Worm (Caenorhabditis elegans) whole organism, young adult: ENCODE measurements around the gene ctl-2.

Experiments used
- B0019.2 ChIP-seq: fragments of 200-800 bp; sonication (Bioruptor generic); conservative IDR thresholded peaks from 2 replicates; pipeline ENCODE4 v1.3.6; 2022; ENCODE audit warnings: missing genetic modification reagents, missing genetic modification characterization, missing compliant biosample characterization
- B0261.1 ChIP-seq: sonication (generic microtip); optimal IDR thresholded peaks from 2 replicates; lab custom pipeline; 2016; ENCODE audit warnings: mild to moderate bottlenecking, missing genetic modification characterization, moderate library complexity, missing compliant biosample characterization
- B0336.3 ChIP-seq: fragments of 200-800 bp; sonication (Bioruptor generic); IDR thresholded peaks from 2 replicates; pipeline ENCODE4 v1.3.6; 2022; ENCODE audit warnings: missing genetic modification characterization, missing compliant biosample characterization
- F23B12.7 ChIP-seq: sonication (generic microtip); optimal IDR thresholded peaks from 2 replicates; lab custom pipeline; 2017; ENCODE audit warnings: missing genetic modification characterization, mild to moderate bottlenecking, missing compliant biosample characterization, antibody characterized with exemption, moderate library complexity; ENCODE audit not compliant: insufficient read depth
- F52B5.7 ChIP-seq: sonication (generic microtip); optimal IDR thresholded peaks from 2 replicates; lab custom pipeline; 2016; ENCODE audit warnings: mild to moderate bottlenecking, missing genetic modification characterization, missing compliant biosample characterization
- F55B11.4 ChIP-seq: sonication (generic microtip); optimal IDR thresholded peaks from 2 replicates; lab custom pipeline; 2016; ENCODE audit warnings: missing compliant biosample characterization, missing genetic modification characterization, borderline replicate concordance; ENCODE audit not compliant: insufficient read depth
- F57A8.1 ChIP-seq: fragments of 200-800 bp; sonication (Bioruptor generic); optimal IDR thresholded peaks from 2 replicates; lab custom pipeline; 2018; ENCODE audit warnings: mild to moderate bottlenecking, missing genetic modification characterization, moderate library complexity, missing compliant biosample characterization
- K11D2.4 ChIP-seq: fragments of 200-800 bp; sonication (Bioruptor generic); IDR thresholded peaks from 2 replicates; pipeline ENCODE4 v1.3.6; 2022; ENCODE audit warnings: missing genetic modification reagents, missing genetic modification characterization, missing compliant biosample characterization
- Y53F4B.3 ChIP-seq: fragments of 200-800 bp; sonication (Bioruptor generic); IDR thresholded peaks from 2 replicates; pipeline ENCODE4 v1.3.6; 2022; ENCODE audit warnings: missing genetic modification reagents, missing genetic modification characterization, missing compliant biosample characterization
- Y53G8AR.9 ChIP-seq: fragments of 200-800 bp; sonication (Bioruptor generic); conservative IDR thresholded peaks from 2 replicates; pipeline ENCODE4 v1.3.6; 2022; ENCODE audit warnings: missing genetic modification reagents, missing genetic modification characterization, missing compliant biosample characterization
- Y56A3A.18 ChIP-seq: fragments of 200-800 bp; sonication (Bioruptor generic); IDR thresholded peaks from 2 replicates; pipeline ENCODE4 v1.3.6; 2022; ENCODE audit warnings: missing genetic modification reagents, missing genetic modification characterization, missing compliant biosample characterization
- Y79H2A.3 ChIP-seq: fragments of 200-800 bp; sonication (Bioruptor generic); conservative IDR thresholded peaks from 2 replicates; pipeline ENCODE4 v1.3.6; 2022; ENCODE audit warnings: missing genetic modification reagents, missing genetic modification characterization, missing compliant biosample characterization
- aptf-3 ChIP-seq: fragments of 200-800 bp; sonication (Bioruptor generic); IDR thresholded peaks from 2 replicates; pipeline ENCODE4 v1.3.6; 2022; ENCODE audit warnings: missing genetic modification characterization, missing compliant biosample characterization
- atf-7 ChIP-seq: sonication (generic microtip); optimal IDR thresholded peaks from 2 replicates; lab custom pipeline; 2017; ENCODE audit warnings: mild to moderate bottlenecking, missing genetic modification characterization, missing compliant biosample characterization
- cebp-2 ChIP-seq: fragments of 200-800 bp; sonication (Bioruptor generic); IDR thresholded peaks from 2 replicates; pipeline ENCODE4 v1.3.6; 2022; ENCODE audit warnings: missing genetic modification characterization, missing compliant biosample characterization
- ceh-27 ChIP-seq: fragments of 200-800 bp; sonication (Bioruptor generic); optimal IDR thresholded peaks from 2 replicates; lab custom pipeline; 2018; ENCODE audit warnings: mild to moderate bottlenecking, missing genetic modification characterization, moderate library complexity, missing compliant biosample characterization
- ceh-40 ChIP-seq: fragments of 200-800 bp; sonication (Bioruptor generic); IDR thresholded peaks from 2 replicates; pipeline ENCODE4 v1.3.6; 2022; ENCODE audit warnings: missing genetic modification characterization, missing compliant biosample characterization
- chd-7 ChIP-seq: sonication (generic microtip); optimal IDR thresholded peaks from 2 replicates; lab custom pipeline; 2016; ENCODE audit warnings: mild to moderate bottlenecking, missing genetic modification characterization, moderate library complexity, missing compliant biosample characterization
- dpff-1 ChIP-seq: sonication (generic microtip); optimal IDR thresholded peaks from 2 replicates; lab custom pipeline; 2017; ENCODE audit warnings: mild to moderate bottlenecking, missing genetic modification characterization, missing compliant biosample characterization
- egrh-3 ChIP-seq: fragments of 200-800 bp; sonication (Bioruptor generic); IDR thresholded peaks from 2 replicates; pipeline ENCODE4 v1.3.6; 2022; ENCODE audit warnings: missing genetic modification reagents, missing genetic modification characterization, missing compliant biosample characterization
- ekl-4 ChIP-seq: fragments of 200-800 bp; sonication (Bioruptor generic); IDR thresholded peaks from 2 replicates; pipeline ENCODE4 v1.3.6; 2022; ENCODE audit warnings: missing genetic modification reagents, missing genetic modification characterization, missing compliant biosample characterization
- gei-17 ChIP-seq: fragments of 200-800 bp; sonication (Bioruptor generic); optimal IDR thresholded peaks from 2 replicates; lab custom pipeline; 2018; ENCODE audit warnings: mild to moderate bottlenecking, missing genetic modification characterization, missing compliant biosample characterization
- hmg-1.2 ChIP-seq: fragments of 200-800 bp; sonication (Bioruptor generic); IDR thresholded peaks from 2 replicates; pipeline ENCODE4 v1.3.6; 2022; ENCODE audit warnings: missing genetic modification reagents, missing genetic modification characterization, missing compliant biosample characterization
- lag-1 ChIP-seq: fragments of 200-800 bp; sonication (Bioruptor generic); IDR thresholded peaks from 2 replicates; pipeline ENCODE4 v1.3.6; 2022; ENCODE audit warnings: missing genetic modification reagents, missing genetic modification characterization, missing compliant biosample characterization
- lin-35 ChIP-seq, 3 experiments: fragments of 150-350 bp in 2 of 3; sonication (generic microtip) in 1 of 3; optimal IDR thresholded peaks; 2 replicates each; lab custom pipeline; 2014 to 2018; ENCODE audit warnings: missing biosample characterization in 3 of 3, missing genetic modification characterization in 3 of 3, missing genetic modification reagents in 3 of 3
- lin-40 ChIP-seq: sonication (generic microtip); optimal IDR thresholded peaks from 2 replicates; lab custom pipeline; 2016; ENCODE audit warnings: missing genetic modification characterization, mild to moderate bottlenecking, missing compliant biosample characterization, missing genotype, missing genetic modification reagents
- lin-54 ChIP-seq: fragments of 200-800 bp; sonication (Bioruptor generic); optimal IDR thresholded peaks from 2 replicates; lab custom pipeline; 2018; ENCODE audit warnings: mild to moderate bottlenecking, missing genetic modification characterization, missing compliant biosample characterization
- lir-1 ChIP-seq: fragments of 200-800 bp; sonication (Bioruptor generic); conservative IDR thresholded peaks from 2 replicates; pipeline ENCODE4 v1.3.6; 2022; ENCODE audit warnings: missing genetic modification reagents, missing genetic modification characterization, missing compliant biosample characterization
- madf-6 ChIP-seq: fragments of 200-800 bp; sonication (Bioruptor generic); IDR thresholded peaks from 2 replicates; pipeline ENCODE4 v1.3.6; 2022; ENCODE audit warnings: missing genetic modification reagents, missing genetic modification characterization, missing compliant biosample characterization
- mes-4 ChIP-seq: sonication (generic microtip); optimal IDR thresholded peaks from 2 replicates; lab custom pipeline; 2016; ENCODE audit warnings: missing genotype, missing genetic modification characterization, missing compliant biosample characterization
- nfya-1 ChIP-seq: sonication (generic microtip); optimal IDR thresholded peaks from 2 replicates; lab custom pipeline; 2017; ENCODE audit warnings: antibody characterized with exemption, missing compliant biosample characterization, missing genetic modification characterization, borderline replicate concordance; ENCODE audit not compliant: insufficient read depth
- nfyb-1 ChIP-seq: fragments of 200-800 bp; sonication (Bioruptor generic); IDR thresholded peaks from 2 replicates; pipeline ENCODE4 v1.3.6; 2022; ENCODE audit warnings: missing genetic modification reagents, missing genetic modification characterization, missing compliant biosample characterization
- nhr-179 ChIP-seq: sonication (generic microtip); optimal IDR thresholded peaks from 2 replicates; lab custom pipeline; 2016; ENCODE audit warnings: mild to moderate bottlenecking, missing genetic modification characterization, missing compliant biosample characterization
- nhr-27 ChIP-seq: fragments of 200-800 bp; sonication (Bioruptor generic); optimal IDR thresholded peaks from 2 replicates; lab custom pipeline; 2018; ENCODE audit warnings: mild to moderate bottlenecking, missing genetic modification characterization, moderate library complexity, missing compliant biosample characterization
- pha-4 ChIP-seq: fragments of 150-350 bp; sonication (generic microtip); optimal IDR thresholded peaks from 2 replicates; lab custom pipeline; 2014; ENCODE audit warnings: missing biosample characterization, missing genetic modification reagents, missing genetic modification characterization
- rcor-1 ChIP-seq: fragments of 200-800 bp; sonication (Bioruptor generic); IDR thresholded peaks from 2 replicates; pipeline ENCODE4 v1.3.6; 2022; ENCODE audit warnings: missing genetic modification reagents, missing genetic modification characterization, missing compliant biosample characterization
- sea-2 ChIP-seq: fragments of 200-800 bp; sonication (Bioruptor generic); IDR thresholded peaks from 2 replicates; pipeline ENCODE4 v1.3.6; 2022; ENCODE audit warnings: missing genetic modification characterization, missing compliant biosample characterization
- snpc-1.3 ChIP-seq: sonication (generic microtip); optimal IDR thresholded peaks from 2 replicates; lab custom pipeline; 2017; ENCODE audit warnings: missing genetic modification characterization, mild to moderate bottlenecking, missing compliant biosample characterization, antibody characterized with exemption, moderate library complexity, missing genotype, missing genetic modification reagents; ENCODE audit not compliant: insufficient read depth
- snpc-3.4 ChIP-seq: sonication (generic microtip); optimal IDR thresholded peaks from 2 replicates; lab custom pipeline; 2017; ENCODE audit warnings: missing genetic modification characterization, mild to moderate bottlenecking, missing compliant biosample characterization, antibody characterized with exemption, moderate library complexity, missing genotype, missing genetic modification reagents
- tbp1 ChIP-seq: fragments of 200-800 bp; sonication (Bioruptor generic); optimal IDR thresholded peaks from 2 replicates; lab custom pipeline; 2018; ENCODE audit warnings: mild to moderate bottlenecking, missing genetic modification characterization, missing compliant biosample characterization
- unc-130 ChIP-seq: sonication (generic microtip); optimal IDR thresholded peaks from 2 replicates; lab custom pipeline; 2016; ENCODE audit warnings: missing genetic modification reagents, missing genetic modification characterization, missing compliant biosample characterization
- unc-62 ChIP-seq: fragments of 150-350 bp; optimal IDR thresholded peaks from 2 replicates; lab custom pipeline; 2014; ENCODE audit warnings: missing biosample characterization, missing genetic modification reagents, missing genetic modification characterization
- zfh-2 ChIP-seq: fragments of 200-800 bp; sonication (Bioruptor generic); conservative IDR thresholded peaks from 2 replicates; pipeline ENCODE4 v1.3.6; 2022; ENCODE audit warnings: missing genetic modification reagents, missing genetic modification characterization, missing compliant biosample characterization
- ztf-18 ChIP-seq: sonication (generic microtip); optimal IDR thresholded peaks from 2 replicates; lab custom pipeline; 2016; ENCODE audit warnings: missing genotype, mild to moderate bottlenecking, missing genetic modification characterization, missing compliant biosample characterization
- ztf-3 ChIP-seq: fragments of 200-800 bp; sonication (Bioruptor generic); optimal IDR thresholded peaks from 2 replicates; lab custom pipeline; 2018; ENCODE audit warnings: mild to moderate bottlenecking, missing genetic modification characterization, missing compliant biosample characterization
- ztf-6 ChIP-seq: fragments of 200-800 bp; sonication (Bioruptor generic); IDR thresholded peaks from 2 replicates; pipeline ENCODE4 v1.3.6; 2022; ENCODE audit warnings: missing genetic modification reagents, missing genetic modification characterization, missing compliant biosample characterization

ctl-2 gene

DNA sequence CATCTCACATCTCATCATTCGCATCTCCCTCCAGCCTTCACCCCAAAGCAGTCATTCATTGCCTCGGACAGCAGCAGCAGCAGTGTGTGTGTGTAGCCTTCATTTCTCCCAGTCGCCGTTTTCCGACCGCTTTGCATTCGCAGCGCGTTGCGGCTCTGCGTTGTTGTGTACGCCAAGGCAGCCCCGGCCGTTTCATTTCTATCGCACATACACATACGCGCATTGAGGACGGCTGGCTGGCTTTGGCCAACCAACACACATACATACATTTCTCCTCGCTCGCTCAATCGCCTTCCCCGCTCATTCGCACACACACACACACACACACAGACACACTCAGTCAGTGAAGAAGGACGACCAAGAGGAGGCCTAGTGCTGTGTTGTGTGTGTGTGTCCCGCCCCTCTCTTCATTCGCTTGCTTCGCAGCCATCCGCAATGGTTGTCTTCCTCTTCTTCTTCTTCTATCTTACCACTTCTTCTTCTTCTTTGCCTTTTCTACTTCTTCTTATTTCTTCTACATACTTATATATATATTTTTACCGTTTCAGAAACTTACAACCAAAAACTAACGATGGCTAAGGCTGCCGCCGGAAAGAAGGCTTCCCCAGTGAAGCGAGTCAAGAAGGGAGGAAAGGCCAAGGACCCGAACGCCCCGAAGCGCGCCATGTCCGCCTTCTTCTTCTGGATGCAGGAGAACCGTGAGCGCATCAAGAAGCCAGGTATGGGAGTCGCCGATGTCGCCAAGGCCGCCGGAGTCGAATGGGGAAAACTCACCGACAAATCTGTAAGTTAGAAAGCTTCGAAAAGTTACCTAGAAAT is 51.5 kb downstream of the ctl-2 start, which contains the start of gene hmg-1.1 (continued):
- peak; percentile 49 for TF ChIP-seq gei-17 (GFP tag; lab: Kevin White, UChicago)
- TF ChIP-seq B0336.3 (GFP tag; lab: Robert Waterston, UW), result peak; percentile 57
- TF ChIP-seq snpc-1.3, result no peak
- peak; percentile 65 for TF ChIP-seq lin-40 (tag; lab: Kevin White, UChicago)
- TF ChIP-seq nhr-27, result no peak
- no peak for TF ChIP-seq B0019.2
- no peak for TF ChIP-seq nfya-1 (tag; lab: Kevin White, UChicago)
- no peak for TF ChIP-seq unc-130
- peak; percentile 19; the same call in 1 of the 2 replicates for TF ChIP-seq K11D2.4 (GFP tag; lab: Robert Waterston, UW)
- TF ChIP-seq madf-6 (GFP tag; lab: Robert Waterston, UW), result no peak
- no peak; the same call in 1 of the 2 replicates for TF ChIP-seq lir-1 (GFP tag; lab: Robert Waterston, UW)
- TF ChIP-seq B0261.1 (tag; lab: Kevin White, UChicago), result no peak
- no peak for TF ChIP-seq ztf-3 (GFP tag; lab: Kevin White, UChicago)
- 0 out of 2 replicates have a peak, but pooled peaks have one; percentile 49 for TF ChIP-seq ceh-40
- TF ChIP-seq sea-2 (GFP tag; lab: Robert Waterston, UW), result no peak
- no peak for TF ChIP-seq pha-4 (tag; lab: Kevin White, UChicago)
- TF ChIP-seq F57A8.1 (GFP tag; lab: Kevin White, UChicago), result no peak
- no peak for TF ChIP-seq F55B11.4 (tag; lab: Kevin White, UChicago)
- no peak for TF ChIP-seq unc-62 (GFP tag; lab: Kevin White, UChicago)
- TF ChIP-seq tbp1 (GFP tag; lab: Kevin White, UChicago), result peak; percentile 55
- TF ChIP-seq aptf-3 (GFP tag; lab: Robert Waterston, UW), result no peak
- peak; percentile 57; the same call in 1 of the 2 replicates for TF ChIP-seq hmg-1.2 (GFP tag; lab: Robert Waterston, UW)
- TF ChIP-seq Y53F4B.3 (GFP tag; lab: Robert Waterston, UW), result no peak
- TF ChIP-seq Y53G8AR.9 (GFP tag; lab: Robert Waterston, UW), result no peak; the same call in 1 of the 2 replicates
- peak in 1 of 3 experiments; percentile 75 for TF ChIP-seq lin-35 (GFP tag; optimal IDR thresholded peaks at IDR 0.05; lab: Kevin White, UChicago)
- TF ChIP-seq cebp-2, result peak; percentile 83; the same call in 1 of the 2 replicates
- no peak for TF ChIP-seq snpc-3.4
- TF ChIP-seq nhr-179 (tag; lab: Kevin White, UChicago), result no peak
- no peak for TF ChIP-seq mes-4 (tag; lab: Kevin White, UChicago)
- TF ChIP-seq ceh-27 (GFP tag; lab: Kevin White, UChicago), result peak; percentile 87
- no peak for TF ChIP-seq F23B12.7
- TF ChIP-seq lin-54 (GFP tag; lab: Kevin White, UChicago), result peak; percentile 75
- TF ChIP-seq nfyb-1 (GFP tag; lab: Robert Waterston, UW), result no peak; the same call in 1 of the 2 replicates
- no peak for TF ChIP-seq Y56A3A.18 (GFP tag; lab: Robert Waterston, UW)
- peak; percentile 82 for TF ChIP-seq ztf-18 (tag; lab: Kevin White, UChicago)
- peak; percentile 63 for TF ChIP-seq atf-7 (tag; lab: Kevin White, UChicago)
- no peak for TF ChIP-seq F52B5.7 (tag; lab: Kevin White, UChicago)
- TF ChIP-seq chd-7 (tag; lab: Kevin White, UChicago), result peak; percentile 70
- 0 out of 2 replicates have a peak, but pooled peaks have one; percentile 54 for TF ChIP-seq ekl-4 (GFP tag; lab: Robert Waterston, UW)
- TF ChIP-seq egrh-3 (GFP tag; lab: Robert Waterston, UW), result peak; percentile 22; the same call in 1 of the 2 replicates
- TF ChIP-seq rcor-1 (GFP tag; lab: Robert Waterston, UW), result 0 out of 2 replicates have a peak, but pooled peaks have one; percentile 36
- no peak for TF ChIP-seq ztf-6 (GFP tag; lab: Robert Waterston, UW)
- TF ChIP-seq dpff-1 (tag; lab: Kevin White, UChicago), result no peak
- TF ChIP-seq Y79H2A.3, result no peak
- TF ChIP-seq lag-1 (GFP tag; lab: Robert Waterston, UW), result 0 out of 2 replicates have a peak, but pooled peaks have one; percentile 36
- peak; percentile 87 for TF ChIP-seq zfh-2 (GFP tag; lab: Robert Waterston, UW)
